Fruit fly (Drosophila melanogaster) whole organism, prepupa: ENCODE data around the gene CG42816.

ENCODE experiments used
- CG10669 ChIP-seq: fragments of 200-800 bp; sonication (Bioruptor generic); optimal IDR thresholded peaks from 3 replicates; lab custom pipeline; 2018; ENCODE audit warnings: missing biosample characterization, mild to moderate bottlenecking, missing genetic modification characterization, moderate library complexity
- CG8319 ChIP-seq: fragments of 200-800 bp; sonication (Bioruptor generic); optimal IDR thresholded peaks from 3 replicates; lab custom pipeline; 2016; ENCODE audit warnings: missing biosample characterization, missing genetic modification characterization
- CG8632 ChIP-seq: fragments of 200-800 bp; sonication (Bioruptor generic); optimal IDR thresholded peaks from 3 replicates; lab custom pipeline; 2016; ENCODE audit warnings: missing biosample characterization, missing genetic modification characterization
- Hr39 ChIP-seq: fragments of 200-800 bp; sonication (Bioruptor generic); optimal IDR thresholded peaks from 2 replicates; lab custom pipeline; 2016; ENCODE audit warnings: missing biosample characterization, missing genetic modification characterization
- dsx ChIP-seq: fragments of 200-800 bp; optimal IDR thresholded peaks from 3 replicates; lab custom pipeline; 2019; ENCODE audit warnings: missing biosample characterization, mild to moderate bottlenecking, missing genetic modification characterization, moderate library complexity; ENCODE audit not compliant: poor library complexity, severe bottlenecking
- svp ChIP-seq: fragments of 200-800 bp; sonication (Bioruptor generic); peaks from one replicate; lab custom pipeline; 2016; ENCODE audit warnings: missing biosample characterization, missing genetic modification characterization
- topi ChIP-seq: fragments of 200-800 bp; sonication (Bioruptor generic); optimal IDR thresholded peaks from 3 replicates; lab custom pipeline; 2016; ENCODE audit warnings: missing biosample characterization, missing genetic modification characterization

dm6 chr3L:17820093-17820492, 22.7 kb upstream of the CG42816 start, which contains the start of gene Ir75b:
- TF ChIP-seq CG8632 (GFP tag; lab: Kevin White, UChicago) (no peak), Hr39 (GFP tag; lab: Kevin White, UChicago) (no peak), dsx (GFP tag; lab: Kevin White, UChicago) (no peak), CG8319 (GFP tag; lab: Kevin White, UChicago) (no peak), topi (GFP tag; lab: Kevin White, UChicago) (no peak), CG10669 (no peak), svp (GFP tag; lab: Kevin White, UChicago) (no peak)
